Worm (Caenorhabditis elegans) whole organism, L4/young adult: ENCODE measurements around the gene F41F3.9.

ENCODE experiments used
- W03F9.2 ChIP-seq: fragments of 150-350 bp; optimal IDR thresholded peaks from 2 replicates; lab custom pipeline; 2014; ENCODE audit warnings: missing biosample characterization, missing genetic modification characterization
- dao-5 ChIP-seq: sonication (generic microtip); optimal IDR thresholded peaks from 2 replicates; lab custom pipeline; 2016; ENCODE audit warnings: missing genotype, missing genetic modification characterization, moderate library complexity, missing compliant biosample characterization
- him-1 ChIP-seq: sonication (generic microtip); optimal IDR thresholded peaks from 2 replicates; lab custom pipeline; 2016; ENCODE audit warnings: missing genotype, missing genetic modification reagents, missing genetic modification characterization, missing compliant biosample characterization

DNA sequence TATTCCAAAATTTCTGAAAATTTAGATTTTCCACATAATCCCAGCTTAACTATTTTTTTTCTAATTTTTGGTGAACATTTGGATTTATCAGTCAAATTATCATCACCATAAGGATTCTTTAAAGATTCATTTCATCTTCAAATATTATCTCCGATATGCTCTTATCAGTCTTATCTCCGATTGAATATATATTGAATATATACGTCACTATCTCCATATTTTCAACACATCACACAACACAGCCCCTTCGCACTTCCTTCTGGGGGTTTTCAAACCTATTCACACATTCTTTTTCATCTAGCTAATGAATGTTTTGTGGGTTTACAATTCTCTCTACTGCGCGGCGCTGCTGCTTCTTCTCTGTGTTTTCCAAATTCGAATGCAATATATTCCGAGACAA is 43.4 kb downstream of the F41F3.9 start:
- no peak for TF ChIP-seq him-1
- no peak for TF ChIP-seq dao-5 (tag; lab: Kevin White, UChicago)
- TF ChIP-seq W03F9.2 (tag; lab: Kevin White, UChicago), result no peak
